Fruit fly (Drosophila melanogaster) whole organism, pupa: Measurements from ENCODE around the gene CG4658.

ENCODE experiments used
- CG10348 ChIP-seq: fragments of 200-800 bp; sonication (Bioruptor generic); IDR thresholded peaks from 2 replicates; pipeline ENCODE4 v1.3.6; 2022; ENCODE audit warnings: missing biosample characterization, missing genetic modification characterization
- CG12605 ChIP-seq: fragments of 200-800 bp; sonication (Bioruptor generic); IDR thresholded peaks from 2 replicates; pipeline ENCODE4 v1.3.6; 2022; ENCODE audit warnings: missing biosample characterization, missing genetic modification characterization
- CG13204 ChIP-seq: fragments of 200-800 bp; sonication (Bioruptor generic); optimal IDR thresholded peaks from 2 replicates; lab custom pipeline; 2018; ENCODE audit warnings: missing biosample characterization, mild to moderate bottlenecking, missing genetic modification characterization, moderate library complexity
- CG14655 ChIP-seq: fragments of 200-800 bp; sonication (Bioruptor generic); optimal IDR thresholded peaks from 3 replicates; lab custom pipeline; 2017; ENCODE audit warnings: mild to moderate bottlenecking, missing biosample characterization, missing genetic modification reagents, missing genetic modification characterization
- CG15710 ChIP-seq: fragments of 200-800 bp; sonication (Bioruptor generic); optimal IDR thresholded peaks from 2 replicates; lab custom pipeline; 2018; ENCODE audit warnings: missing biosample characterization, mild to moderate bottlenecking, missing genetic modification characterization, moderate library complexity
- CG17806 ChIP-seq: fragments of 200-800 bp; sonication (Bioruptor generic); optimal IDR thresholded peaks from 2 replicates; lab custom pipeline; 2018; ENCODE audit warnings: missing biosample characterization, mild to moderate bottlenecking, missing genetic modification characterization, moderate library complexity
- CG32121 ChIP-seq: fragments of 200-800 bp; sonication (Bioruptor generic); IDR thresholded peaks from 2 replicates; pipeline ENCODE4 v1.3.6; 2022; ENCODE audit warnings: missing biosample characterization, missing genetic modification characterization
- CG34367 ChIP-seq: fragments of 200-800 bp; sonication (Bioruptor generic); optimal IDR thresholded peaks from 2 replicates; lab custom pipeline; 2018; ENCODE audit warnings: missing biosample characterization, mild to moderate bottlenecking, missing genetic modification characterization
- CG4496 ChIP-seq: fragments of 200-800 bp; sonication (Bioruptor generic); IDR thresholded peaks from 3 replicates; pipeline ENCODE4 v1.3.6; 2022; ENCODE audit warnings: missing biosample characterization, missing genetic modification characterization
- CG8159 ChIP-seq: fragments of 200-800 bp; sonication (Bioruptor generic); optimal IDR thresholded peaks from 3 replicates; lab custom pipeline; 2018; ENCODE audit warnings: missing biosample characterization, mild to moderate bottlenecking, missing genetic modification characterization, moderate library complexity
- CG8301 ChIP-seq: fragments of 200-800 bp; sonication (Bioruptor generic); optimal IDR thresholded peaks from 2 replicates; lab custom pipeline; 2018; ENCODE audit warnings: missing biosample characterization, mild to moderate bottlenecking, missing genetic modification characterization
- CG9948 ChIP-seq: fragments of 200-800 bp; sonication (Bioruptor generic); optimal IDR thresholded peaks from 2 replicates; lab custom pipeline; 2018; ENCODE audit warnings: missing biosample characterization, mild to moderate bottlenecking, missing genetic modification characterization, moderate library complexity
- D1 ChIP-seq: fragments of 200-800 bp; sonication (Bioruptor generic); optimal IDR thresholded peaks from 2 replicates; lab custom pipeline; 2018; ENCODE audit warnings: missing biosample characterization, mild to moderate bottlenecking, missing genetic modification characterization, moderate library complexity
- EcR ChIP-seq: fragments of 200-800 bp; sonication (Bioruptor generic); optimal IDR thresholded peaks from 3 replicates; lab custom pipeline; 2019; ENCODE audit warnings: missing biosample characterization, missing genetic modification characterization, mild to moderate bottlenecking, moderate library complexity, missing genetic modification reagents
- Ets98B ChIP-seq: fragments of 200-800 bp; sonication (Bioruptor generic); IDR thresholded peaks from 2 replicates; pipeline ENCODE4 v1.3.6; 2022; ENCODE audit warnings: missing biosample characterization, missing genetic modification characterization
- Pif1A ChIP-seq: fragments of 200-800 bp; sonication (Bioruptor generic); optimal IDR thresholded peaks from 3 replicates; lab custom pipeline; 2016; ENCODE audit warnings: missing biosample characterization, missing genetic modification characterization
- Pif1B ChIP-seq: fragments of 200-800 bp; sonication (Bioruptor generic); optimal IDR thresholded peaks from 3 replicates; lab custom pipeline; 2016; ENCODE audit warnings: missing biosample characterization, missing genetic modification characterization
- Snoo ChIP-seq: fragments of 200-800 bp; sonication (Bioruptor generic); optimal IDR thresholded peaks from 3 replicates; lab custom pipeline; 2017; ENCODE audit warnings: missing biosample characterization, mild to moderate bottlenecking, missing genetic modification characterization, inconsistent platforms
- fd96Ca ChIP-seq: fragments of 200-800 bp; sonication (Bioruptor generic); IDR thresholded peaks from 3 replicates; pipeline ENCODE4 v1.3.6; 2022; ENCODE audit warnings: missing biosample characterization, missing genetic modification characterization
- gl ChIP-seq: fragments of 200-800 bp; sonication (Bioruptor generic); optimal IDR thresholded peaks from 2 replicates; lab custom pipeline; 2018; ENCODE audit warnings: missing biosample characterization, mild to moderate bottlenecking, missing genetic modification characterization
- rn ChIP-seq: fragments of 200-800 bp; sonication (Bioruptor generic); IDR thresholded peaks from 2 replicates; pipeline ENCODE4 v1.3.6; 2022; ENCODE audit warnings: missing biosample characterization, missing genetic modification characterization

Gene CG4658

DNA sequence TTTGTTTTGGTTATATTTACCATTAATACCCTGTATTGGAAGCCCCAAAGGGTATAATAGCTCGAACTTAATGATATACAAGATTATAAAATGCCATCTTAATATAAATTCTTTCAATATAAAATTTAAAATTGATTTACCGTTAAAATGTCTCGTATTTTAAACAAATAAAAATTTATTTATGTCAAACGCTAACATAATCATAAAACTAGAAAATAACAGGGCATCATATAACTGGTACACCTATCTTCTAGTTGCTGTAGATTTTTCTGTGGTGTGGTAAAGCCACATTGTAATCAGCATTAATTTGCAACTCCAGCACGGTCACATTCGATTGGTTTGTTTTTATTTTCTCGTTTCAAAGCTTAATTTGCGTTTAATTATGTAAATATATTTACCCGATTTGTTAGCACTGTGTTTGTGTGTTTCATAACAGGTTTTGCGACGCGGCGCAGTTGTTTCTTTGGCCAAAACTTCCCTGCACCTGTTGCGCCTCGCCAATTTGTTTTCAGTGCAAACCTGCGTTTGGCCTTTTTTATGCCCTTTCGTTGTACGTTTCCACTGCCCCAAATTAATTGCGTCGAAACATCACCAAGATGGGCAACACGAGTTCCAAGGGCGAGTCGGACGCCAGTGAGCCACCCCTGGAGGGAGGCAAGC, at the start of gene CG4658, which contains the start of gene CG5846:
Gene CG4658 (plus strand): TSS at position 140 of the 660 bp plus-strand sequence.
Gene CG5846 (minus strand): TSS at position 245 of the 660 bp plus-strand sequence.
- TF ChIP-seq fd96Ca (GFP tag; lab: Robert Waterston, UW) = no peak
- peak; percentile 90 for TF ChIP-seq CG15710 (tag; lab: Kevin White, UChicago)
- TF ChIP-seq CG34367 (tag; lab: Kevin White, UChicago) = peak; percentile 89
- TF ChIP-seq CG9948 = peak; percentile 94
- peak; percentile 32 for TF ChIP-seq EcR (GFP tag; lab: Kevin White, UChicago)
- TF ChIP-seq CG4496 (GFP tag; lab: Robert Waterston, UW) = peak; percentile 94
- TF ChIP-seq D1 (tag; lab: Kevin White, UChicago) = no peak
- peak; percentile 95 for TF ChIP-seq CG8159 (tag; lab: Kevin White, UChicago)
- peak; percentile 87 for TF ChIP-seq Snoo (tag; lab: Kevin White, UChicago)
- peak; percentile 91 for TF ChIP-seq CG12605 (GFP tag; lab: Robert Waterston, UW)
- no peak for TF ChIP-seq Pif1A
- TF ChIP-seq CG14655 = no peak
- peak; percentile 63 for TF ChIP-seq gl (tag; lab: Kevin White, UChicago)
- TF ChIP-seq Ets98B (GFP tag; lab: Robert Waterston, UW) = peak; percentile 89
- TF ChIP-seq CG8301 = peak; percentile 90
- TF ChIP-seq CG10348 (GFP tag; lab: Robert Waterston, UW) = 0 out of 2 replicates have a peak, but pooled peaks have one; percentile 35
- no peak for TF ChIP-seq CG13204 (GFP tag; lab: Kevin White, UChicago)
- no peak for TF ChIP-seq Pif1B (GFP tag; lab: Kevin White, UChicago)
- TF ChIP-seq rn (GFP tag; lab: Robert Waterston, UW) = peak; percentile 91
- TF ChIP-seq CG32121 (GFP tag; lab: Robert Waterston, UW) = peak; percentile 94
- TF ChIP-seq CG17806 (tag; lab: Kevin White, UChicago) = peak; percentile 95

DNA sequence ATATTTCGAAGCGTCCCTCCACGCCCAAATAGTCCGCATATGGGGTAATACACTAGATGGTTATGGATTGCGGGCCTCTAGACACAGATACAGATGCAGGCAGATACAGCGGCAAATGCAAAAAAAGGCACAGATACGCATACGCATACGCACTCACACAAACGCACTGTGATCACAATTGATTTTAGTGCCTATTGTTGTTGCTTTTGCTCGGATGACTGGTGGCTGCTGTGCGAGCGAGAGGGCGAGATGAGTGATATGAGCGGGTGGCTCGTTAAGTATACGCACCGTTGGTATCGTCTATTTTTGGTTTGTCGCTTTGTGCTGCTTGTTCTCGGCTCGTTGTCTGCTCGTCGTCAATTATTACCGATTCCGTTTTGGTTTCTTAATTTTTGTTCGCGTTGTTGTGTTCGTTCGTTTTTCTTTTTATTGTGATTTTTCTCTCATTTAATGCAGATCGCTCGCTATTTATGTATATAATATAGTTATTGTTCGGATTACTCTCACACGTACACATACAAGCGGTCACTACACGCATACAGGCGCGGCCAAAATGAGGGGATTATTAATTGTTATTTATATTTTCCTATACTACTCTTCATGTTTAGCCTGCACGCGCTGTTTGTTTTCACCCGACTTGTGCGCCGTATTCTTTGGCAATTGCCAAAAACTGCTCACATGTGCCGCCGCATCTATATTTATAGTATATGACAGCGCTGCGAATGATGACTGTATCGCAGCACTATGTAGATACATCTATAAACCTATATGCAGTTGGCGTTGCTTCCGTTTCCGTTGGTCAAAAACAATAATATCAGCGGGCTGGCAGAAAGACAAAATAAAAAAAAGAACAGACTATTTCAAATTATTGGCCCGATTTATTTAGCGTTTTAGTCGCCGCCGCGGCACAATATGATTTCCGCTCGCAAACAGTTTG, 49.3 kb upstream of the CG4658 start:
- TF ChIP-seq D1 (tag; lab: Kevin White, UChicago) = no peak
- peak; percentile 13 for TF ChIP-seq CG15710 (tag; lab: Kevin White, UChicago)
- TF ChIP-seq Pif1A = no peak
- TF ChIP-seq CG14655 = no peak
- TF ChIP-seq CG8159 (tag; lab: Kevin White, UChicago) = no peak
- peak; percentile 31; the same call in 1 of the 2 replicates for TF ChIP-seq Ets98B (GFP tag; lab: Robert Waterston, UW)
- no peak for TF ChIP-seq CG34367 (tag; lab: Kevin White, UChicago)
- TF ChIP-seq CG13204 (GFP tag; lab: Kevin White, UChicago) = peak; percentile 56
- no peak for TF ChIP-seq CG32121 (GFP tag; lab: Robert Waterston, UW)
- no peak for TF ChIP-seq CG17806 (tag; lab: Kevin White, UChicago)
- no peak for TF ChIP-seq fd96Ca (GFP tag; lab: Robert Waterston, UW)
- peak; percentile 44 for TF ChIP-seq gl (tag; lab: Kevin White, UChicago)
- TF ChIP-seq CG12605 (GFP tag; lab: Robert Waterston, UW) = no peak
- no peak for TF ChIP-seq CG10348 (GFP tag; lab: Robert Waterston, UW)
- TF ChIP-seq rn (GFP tag; lab: Robert Waterston, UW) = no peak
- no peak for TF ChIP-seq CG8301
- TF ChIP-seq CG4496 (GFP tag; lab: Robert Waterston, UW) = peak; percentile 60
- TF ChIP-seq Pif1B (GFP tag; lab: Kevin White, UChicago) = peak; percentile 19
- no peak for TF ChIP-seq Snoo (tag; lab: Kevin White, UChicago)
- TF ChIP-seq CG9948 = no peak
- TF ChIP-seq EcR (GFP tag; lab: Kevin White, UChicago) = peak; percentile 60

DNA sequence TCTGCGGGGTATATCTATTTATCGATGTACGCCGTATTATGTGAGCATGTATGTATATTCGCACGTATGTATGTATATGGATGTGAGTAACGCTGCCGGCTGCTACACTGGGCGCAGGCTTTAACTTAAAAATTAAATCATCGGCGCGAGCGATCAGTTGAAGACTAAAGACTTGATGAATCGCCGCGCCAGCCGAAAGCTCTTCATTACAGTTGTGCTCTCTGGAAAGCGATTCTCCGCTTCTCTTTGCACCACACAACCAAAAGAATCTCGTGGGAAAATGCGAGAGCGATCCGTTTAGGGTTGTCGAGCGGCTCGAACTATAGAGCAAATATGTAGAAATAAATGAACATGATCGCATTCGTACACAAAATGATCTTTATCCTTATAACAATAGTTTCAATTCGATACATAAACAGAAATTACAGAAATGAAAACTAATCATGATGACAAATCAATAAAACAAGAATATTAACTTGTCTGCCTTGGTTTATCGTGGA, 48.4 kb upstream of the CG4658 start, which contains the start of gene CG13124:
Gene CG13124 (minus strand): TSS at position 166 of the 500 bp plus-strand sequence.
- no peak for TF ChIP-seq CG32121 (GFP tag; lab: Robert Waterston, UW)
- peak; percentile 8 for TF ChIP-seq CG13204 (GFP tag; lab: Kevin White, UChicago)
- peak; percentile 19 for TF ChIP-seq Pif1A
- TF ChIP-seq CG8159 (tag; lab: Kevin White, UChicago) = peak; percentile 25
- TF ChIP-seq CG12605 (GFP tag; lab: Robert Waterston, UW) = peak; percentile 65
- TF ChIP-seq CG8301 = peak; percentile 9
- TF ChIP-seq Ets98B (GFP tag; lab: Robert Waterston, UW) = peak; percentile 51; the same call in 1 of the 2 replicates
- peak; percentile 17 for TF ChIP-seq CG14655
- peak; percentile 21 for TF ChIP-seq Snoo (tag; lab: Kevin White, UChicago)
- no peak for TF ChIP-seq fd96Ca (GFP tag; lab: Robert Waterston, UW)

DNA sequence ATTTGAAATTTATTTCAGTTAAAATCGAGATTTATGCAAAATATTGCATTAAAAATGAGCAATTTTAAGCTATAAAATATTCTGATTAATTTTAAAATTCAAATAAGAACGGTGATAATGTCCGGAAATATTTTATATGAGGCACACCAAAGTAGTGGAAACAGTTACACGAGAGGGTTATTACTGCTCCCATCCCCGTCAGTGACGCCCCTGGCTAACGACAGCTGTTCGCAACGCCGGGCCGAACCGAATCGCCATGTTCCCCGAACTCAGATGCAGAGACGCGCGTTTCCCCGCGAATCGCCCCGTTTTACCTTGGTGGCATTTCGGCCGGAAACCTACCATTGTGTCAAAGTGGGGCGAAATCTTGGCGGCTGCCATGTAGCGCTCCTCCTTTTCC, 45.1 kb upstream of the CG4658 start:
- no peak for TF ChIP-seq CG15710 (tag; lab: Kevin White, UChicago)
- peak; percentile 39 for TF ChIP-seq Pif1A
- TF ChIP-seq Snoo (tag; lab: Kevin White, UChicago) = peak; percentile 10
- peak; percentile 63; the same call in 2 of the 3 replicates for TF ChIP-seq fd96Ca (GFP tag; lab: Robert Waterston, UW)
- TF ChIP-seq CG12605 (GFP tag; lab: Robert Waterston, UW) = 0 out of 2 replicates have a peak, but pooled peaks have one; percentile 17
- TF ChIP-seq CG4496 (GFP tag; lab: Robert Waterston, UW) = peak; percentile 73
- TF ChIP-seq CG13204 (GFP tag; lab: Kevin White, UChicago) = no peak
- TF ChIP-seq EcR (GFP tag; lab: Kevin White, UChicago) = no peak
- TF ChIP-seq CG8159 (tag; lab: Kevin White, UChicago) = no peak
- TF ChIP-seq Ets98B (GFP tag; lab: Robert Waterston, UW) = peak; percentile 76
- no peak for TF ChIP-seq CG34367 (tag; lab: Kevin White, UChicago)
- no peak for TF ChIP-seq D1 (tag; lab: Kevin White, UChicago)
- no peak for TF ChIP-seq CG14655
- TF ChIP-seq Pif1B (GFP tag; lab: Kevin White, UChicago) = no peak
- TF ChIP-seq CG8301 = peak; percentile 0
- no peak for TF ChIP-seq CG9948
- TF ChIP-seq rn (GFP tag; lab: Robert Waterston, UW) = no peak
- peak; percentile 50; the same call in 1 of the 2 replicates for TF ChIP-seq CG32121 (GFP tag; lab: Robert Waterston, UW)
- no peak for TF ChIP-seq gl (tag; lab: Kevin White, UChicago)
- TF ChIP-seq CG17806 (tag; lab: Kevin White, UChicago) = peak; percentile 5
- no peak for TF ChIP-seq CG10348 (GFP tag; lab: Robert Waterston, UW)
